Fruit fly (Drosophila melanogaster) whole organism, embryonic: ENCODE measurements around the gene sqh.

Experiments used
- CG1024 ChIP-seq: fragments of 200-800 bp; sonication (Bioruptor generic); IDR thresholded peaks from 2 replicates; pipeline ENCODE4 v1.3.6; 2022; ENCODE audit warnings: missing biosample characterization, missing genetic modification characterization
- CG10321 ChIP-seq: fragments of 200-800 bp; sonication (Bioruptor generic); IDR thresholded peaks from 2 replicates; pipeline ENCODE4 v1.3.6; 2022; ENCODE audit warnings: missing biosample characterization, missing genetic modification characterization
- CG12104 ChIP-seq: fragments of 200-800 bp; sonication (Bioruptor generic); optimal IDR thresholded peaks from 3 replicates; lab custom pipeline; 2016; ENCODE audit warnings: missing biosample characterization, missing genetic modification characterization
- CG12391 ChIP-seq: fragments of 200-800 bp; sonication (Bioruptor generic); optimal IDR thresholded peaks from 3 replicates; lab custom pipeline; 2018; ENCODE audit warnings: missing biosample characterization, mild to moderate bottlenecking, missing genetic modification characterization, moderate library complexity
- CG12769 ChIP-seq: fragments of 200-800 bp; sonication (Bioruptor generic); optimal IDR thresholded peaks from 2 replicates; lab custom pipeline; 2019; ENCODE audit warnings: missing biosample characterization, mild to moderate bottlenecking, missing genetic modification characterization, moderate library complexity
- CG13123 ChIP-seq: fragments of 200-800 bp; sonication (Bioruptor generic); optimal IDR thresholded peaks from 2 replicates; lab custom pipeline; 2016; ENCODE audit warnings: missing biosample characterization, missing genetic modification characterization
- CG14667 ChIP-seq: fragments of 200-800 bp; sonication (Bioruptor generic); IDR thresholded peaks from 2 replicates; pipeline ENCODE4 v1.3.6; 2022; ENCODE audit warnings: missing biosample characterization, missing genetic modification characterization
- CG14965 ChIP-seq: fragments of 200-800 bp; sonication (Bioruptor generic); optimal IDR thresholded peaks from 2 replicates; lab custom pipeline; 2016; ENCODE audit warnings: missing biosample characterization, missing genetic modification characterization, borderline replicate concordance
- CG1602 ChIP-seq: fragments of 200-800 bp; sonication (Bioruptor generic); optimal IDR thresholded peaks from 3 replicates; lab custom pipeline; 2016; ENCODE audit warnings: missing biosample characterization, missing genetic modification characterization
- CG18262 ChIP-seq: fragments of 200-800 bp; optimal IDR thresholded peaks from 3 replicates; lab custom pipeline; 2019; ENCODE audit warnings: missing biosample characterization, mild to moderate bottlenecking, missing genetic modification characterization, moderate library complexity
- CG33557 ChIP-seq: fragments of 200-800 bp; sonication (Bioruptor generic); optimal IDR thresholded peaks from 2 replicates; lab custom pipeline; 2019; ENCODE audit warnings: missing biosample characterization, mild to moderate bottlenecking, missing genetic modification characterization, moderate library complexity
- CG6254 ChIP-seq: fragments of 200-800 bp; sonication (Bioruptor generic); optimal IDR thresholded peaks from 3 replicates; lab custom pipeline; 2017; ENCODE audit warnings: mild to moderate bottlenecking, missing biosample characterization, missing genetic modification reagents, missing genetic modification characterization
- CG6689 ChIP-seq: fragments of 200-800 bp; sonication (Bioruptor generic); IDR thresholded peaks from 2 replicates; pipeline ENCODE4 v1.3.6; 2022; ENCODE audit warnings: missing biosample characterization, missing genetic modification characterization
- CG8281 ChIP-seq: fragments of 200-800 bp; sonication (Bioruptor generic); optimal IDR thresholded peaks from 2 replicates; lab custom pipeline; 2018; ENCODE audit warnings: missing biosample characterization, mild to moderate bottlenecking, missing genetic modification characterization, moderate library complexity
- CG8388 ChIP-seq: fragments of 200-800 bp; sonication (Bioruptor generic); optimal IDR thresholded peaks from 2 replicates; lab custom pipeline; 2019; ENCODE audit warnings: missing biosample characterization, mild to moderate bottlenecking, missing genetic modification characterization, moderate library complexity
- CG9817 ChIP-seq: fragments of 200-800 bp; sonication (Bioruptor generic); optimal IDR thresholded peaks from 2 replicates; lab custom pipeline; 2018; ENCODE audit warnings: missing biosample characterization, mild to moderate bottlenecking, missing genetic modification characterization, moderate library complexity
- CHES-1-like ChIP-seq: fragments of 200-800 bp; sonication (Bioruptor generic); optimal IDR thresholded peaks from 2 replicates; lab custom pipeline; 2016; ENCODE audit warnings: missing biosample characterization, missing genetic modification characterization
- D ChIP-seq, 2 experiments: fragments of 200-800 bp in 1 of 2; fragments of >200 bp in 1 of 2; sonication (Bioruptor generic) in 1 of 2; optimal IDR thresholded peaks; 2 replicates in 1 of 2; 3 replicates in 1 of 2; lab custom pipeline; 2017; ENCODE audit warnings: mild to moderate bottlenecking in 1 of 2, missing biosample characterization in 1 of 2, missing genetic modification characterization in 1 of 2, missing genetic modification reagents in 1 of 2
- Dbx ChIP-seq: fragments of 200-800 bp; sonication (Bioruptor generic); IDR thresholded peaks from 3 replicates; pipeline ENCODE4 v1.3.6; 2022; ENCODE audit warnings: missing biosample characterization, missing genetic modification characterization
- GATAe ChIP-seq: fragments of 200-800 bp; sonication (Bioruptor generic); conservative IDR thresholded peaks from 2 replicates; pipeline ENCODE4 v1.3.6; 2022; ENCODE audit warnings: missing biosample characterization, missing genetic modification characterization
- Hr3 ChIP-seq: fragments of 200-800 bp; sonication (Bioruptor generic); optimal IDR thresholded peaks from 3 replicates; lab custom pipeline; 2016; ENCODE audit warnings: missing biosample characterization, missing genetic modification characterization
- Kr ChIP-seq: fragments of 200-800 bp; sonication (Bioruptor generic); optimal IDR thresholded peaks from 2 replicates; lab custom pipeline; 2017; ENCODE audit warnings: missing biosample characterization, mild to moderate bottlenecking, missing genetic modification characterization
- Lhr ChIP-seq: fragments of 200-800 bp; sonication (Bioruptor generic); optimal IDR thresholded peaks from 3 replicates; lab custom pipeline; 2017; ENCODE audit warnings: mild to moderate bottlenecking, missing biosample characterization, missing genetic modification reagents, missing genetic modification characterization
- Max ChIP-seq: fragments of 200-800 bp; sonication (Bioruptor generic); optimal IDR thresholded peaks from 2 replicates; lab custom pipeline; 2016; ENCODE audit warnings: missing biosample characterization, mild to moderate bottlenecking, missing genetic modification characterization
- NfI ChIP-seq: fragments of 200-800 bp; sonication (Bioruptor generic); optimal IDR thresholded peaks from 3 replicates; lab custom pipeline; 2018; ENCODE audit warnings: missing biosample characterization, mild to moderate bottlenecking, missing genetic modification characterization, moderate library complexity
- Rx ChIP-seq: fragments of 200-800 bp; sonication (Bioruptor generic); IDR thresholded peaks from 2 replicates; pipeline ENCODE4 v1.3.6; 2022; ENCODE audit warnings: missing biosample characterization, missing genetic modification characterization
- TFAM ChIP-seq: fragments of 200-800 bp; sonication (Bioruptor generic); optimal IDR thresholded peaks from 2 replicates; lab custom pipeline; 2017; ENCODE audit warnings: missing biosample characterization, missing genetic modification characterization, inconsistent platforms
- Xrp1 ChIP-seq: fragments of 200-800 bp; sonication (Bioruptor generic); IDR thresholded peaks from 2 replicates; pipeline ENCODE4 v1.3.6; 2022; ENCODE audit warnings: missing biosample characterization, missing genetic modification characterization
- al ChIP-seq: fragments of 200-800 bp; sonication (Bioruptor generic); IDR thresholded peaks from 2 replicates; pipeline ENCODE4 v1.3.6; 2022; ENCODE audit warnings: missing biosample characterization, missing genetic modification characterization
- btn ChIP-seq: fragments of 200-800 bp; sonication (Bioruptor generic); optimal IDR thresholded peaks from 2 replicates; lab custom pipeline; 2016; ENCODE audit warnings: missing biosample characterization, missing genetic modification characterization
- cas ChIP-seq: fragments of 200-800 bp; sonication (Bioruptor generic); IDR thresholded peaks from 2 replicates; pipeline ENCODE4 v1.3.6; 2022; ENCODE audit warnings: missing biosample characterization, missing genetic modification characterization
- chn ChIP-seq: fragments of 200-800 bp; sonication (Bioruptor generic); optimal IDR thresholded peaks from 2 replicates; lab custom pipeline; 2016; ENCODE audit warnings: missing biosample characterization, missing genetic modification characterization
- dysf ChIP-seq: fragments of 200-800 bp; sonication (Bioruptor generic); IDR thresholded peaks from 3 replicates; pipeline ENCODE4 v1.3.6; 2022; ENCODE audit warnings: missing biosample characterization, missing genetic modification characterization
- gce ChIP-seq: fragments of 200-800 bp; sonication (Bioruptor generic); IDR thresholded peaks from 3 replicates; pipeline ENCODE4 v1.3.6; 2022; ENCODE audit warnings: missing biosample characterization, missing genetic modification characterization
- klu ChIP-seq: fragments of 200-800 bp; sonication (Bioruptor generic); IDR thresholded peaks from 2 replicates; pipeline ENCODE4 v1.3.6; 2022; ENCODE audit warnings: missing biosample characterization, missing genetic modification characterization
- kni ChIP-seq: fragments of 200-800 bp; sonication (Bioruptor generic); optimal IDR thresholded peaks from 3 replicates; lab custom pipeline; 2017; ENCODE audit warnings: mild to moderate bottlenecking, missing biosample characterization, missing genetic modification reagents, missing genetic modification characterization
- lilli ChIP-seq: fragments of 200-800 bp; sonication (Bioruptor generic); optimal IDR thresholded peaks from 3 replicates; lab custom pipeline; 2016; ENCODE audit warnings: missing biosample characterization, missing genetic modification characterization
- mirr ChIP-seq: fragments of 200-800 bp; sonication (Bioruptor generic); optimal IDR thresholded peaks from 3 replicates; lab custom pipeline; 2018; ENCODE audit warnings: missing biosample characterization, mild to moderate bottlenecking, missing genetic modification characterization
- otp ChIP-seq: fragments of 200-800 bp; sonication (Bioruptor generic); IDR thresholded peaks from 3 replicates; pipeline ENCODE4, ENCODE4 v1.3.6; 2022; ENCODE audit warnings: missing biosample characterization, missing genetic modification characterization
- pan ChIP-seq, 4 experiments: fragments of >200 bp in 3 of 4; fragments of 200-800 bp in 1 of 4; sonication (Bioruptor generic) in 1 of 4; optimal IDR thresholded peaks in 3 of 4; IDR thresholded peaks in 1 of 4; 2 replicates each; pipeline versions ENCODE4 v1.3.6 to Lab custom; 2017 to 2022; ENCODE audit warnings: missing biosample characterization in 2 of 4, missing genetic modification characterization in 2 of 4, mixed read lengths in 1 of 4
- phol ChIP-seq: fragments of 200-800 bp; sonication (Bioruptor generic); optimal IDR thresholded peaks from 3 replicates; lab custom pipeline; 2018; ENCODE audit warnings: missing biosample characterization, mild to moderate bottlenecking, missing genetic modification characterization, moderate library complexity
- pnt ChIP-seq: fragments of 200-800 bp; sonication (Bioruptor generic); optimal IDR thresholded peaks from 3 replicates; lab custom pipeline; 2016; ENCODE audit warnings: missing biosample characterization, missing genetic modification characterization
- psq ChIP-seq: fragments of 200-800 bp; sonication (Bioruptor generic); optimal IDR thresholded peaks from 2 replicates; lab custom pipeline; 2017; ENCODE audit warnings: missing biosample characterization, missing genetic modification characterization
- ro ChIP-seq: fragments of 200-800 bp; sonication (Bioruptor generic); IDR thresholded peaks from 2 replicates; pipeline ENCODE4 v1.3.6; 2022; ENCODE audit warnings: missing biosample characterization, missing genetic modification characterization
- sens ChIP-seq: fragments of 200-800 bp; sonication (Bioruptor generic); peaks from one replicate; lab custom pipeline; 2016; ENCODE audit warnings: missing biosample characterization, missing genetic modification characterization
- so ChIP-seq: fragments of 200-800 bp; sonication (Bioruptor generic); IDR thresholded peaks from 3 replicates; pipeline ENCODE4 v1.3.6; 2022; ENCODE audit warnings: missing biosample characterization, missing genetic modification characterization
- tap ChIP-seq: fragments of 200-800 bp; optimal IDR thresholded peaks from 3 replicates; lab custom pipeline; 2019; ENCODE audit warnings: missing biosample characterization, mild to moderate bottlenecking, missing genetic modification characterization, moderate library complexity
- tup ChIP-seq: fragments of 200-800 bp; sonication (Bioruptor generic); optimal IDR thresholded peaks from 2 replicates; lab custom pipeline; 2016; ENCODE audit warnings: missing biosample characterization, mild to moderate bottlenecking, missing genetic modification characterization, moderate library complexity
- usp ChIP-seq: fragments of >200 bp; optimal IDR thresholded peaks from 2 replicates; lab custom pipeline; 2017; ENCODE audit warnings: missing biosample characterization, missing genetic modification characterization
- zen ChIP-seq: fragments of 200-800 bp; sonication (Bioruptor generic); optimal IDR thresholded peaks from 3 replicates; lab custom pipeline; 2018; ENCODE audit warnings: missing biosample characterization, mild to moderate bottlenecking, missing genetic modification characterization, moderate library complexity

Gene sqh

dm6 chrX:6263614-6264130 is 38.7 kb upstream of the sqh start (continued):
- TF ChIP-seq Hr3 (GFP tag; lab: Kevin White, UChicago) = peak; percentile 48
- peak; percentile 63 for TF ChIP-seq CG8388
- peak; percentile 68 for TF ChIP-seq NfI
- no peak for TF ChIP-seq CG10321
- no peak for TF ChIP-seq TFAM
- TF ChIP-seq Rx = peak; percentile 28; the same call in 1 of the 2 replicates
- peak; percentile 66 for TF ChIP-seq CG9817 (tag; lab: Kevin White, UChicago)
- TF ChIP-seq tap (tag; lab: Kevin White, UChicago) = peak; percentile 70
- TF ChIP-seq kni (GFP tag; lab: Kevin White, UChicago) = no peak
- TF ChIP-seq pan (optimal IDR thresholded peaks at IDR 0.05; lab: Kevin White, UChicago) = no peak
- TF ChIP-seq pan (GFP tag; optimal IDR thresholded peaks at IDR 0.05 in 1 of 2, IDR thresholded peaks at IDR 0.05 in 1 of 2) = peak in 1 of 2 experiments; percentile 74
- TF ChIP-seq phol (tag; lab: Kevin White, UChicago) = peak; percentile 84
- TF ChIP-seq CG12104 = peak; percentile 52
- TF ChIP-seq usp = no peak
- peak; percentile 3 for TF ChIP-seq Lhr
- TF ChIP-seq tup (GFP tag; lab: Kevin White, UChicago) = peak; percentile 20
- TF ChIP-seq klu (GFP tag; lab: Robert Waterston, UW) = 0 out of 2 replicates have a peak, but pooled peaks have one; percentile 49
- TF ChIP-seq lilli (GFP tag; lab: Kevin White, UChicago) = peak; percentile 75
- TF ChIP-seq CG1024 = no peak
- TF ChIP-seq CG33557 (GFP tag; lab: Kevin White, UChicago) = no peak
- TF ChIP-seq cas (GFP tag; lab: Robert Waterston, UW) = no peak
- peak; percentile 34 for TF ChIP-seq zen (tag; lab: Kevin White, UChicago)
- peak; percentile 54; the same call in 1 of the 2 replicates for TF ChIP-seq al (GFP tag; lab: Robert Waterston, UW)
- TF ChIP-seq ro (GFP tag; lab: Robert Waterston, UW) = no peak
- no peak for TF ChIP-seq CG13123 (GFP tag; lab: Kevin White, UChicago)
- TF ChIP-seq CG12391 (tag; lab: Kevin White, UChicago) = peak; percentile 71
- peak; percentile 49; the same call in 1 of the 3 replicates for TF ChIP-seq gce
- TF ChIP-seq pnt (GFP tag; lab: Kevin White, UChicago) = no peak
- TF ChIP-seq btn (GFP tag; lab: Kevin White, UChicago) = no peak
- TF ChIP-seq Kr = no peak
- peak; percentile 34; the same call in 1 of the 2 replicates for TF ChIP-seq CG14667 (GFP tag; lab: Robert Waterston, UW)
- TF ChIP-seq sens (GFP tag; lab: Kevin White, UChicago) = peak; percentile 91
- TF ChIP-seq psq (GFP tag; lab: Kevin White, UChicago) = no peak
- TF ChIP-seq Dbx (GFP tag; lab: Robert Waterston, UW) = peak; percentile 55
- no peak for TF ChIP-seq GATAe (GFP tag; lab: Robert Waterston, UW)
- TF ChIP-seq chn (GFP tag; lab: Kevin White, UChicago) = peak; percentile 58
- TF ChIP-seq so (GFP tag; lab: Robert Waterston, UW) = peak; percentile 79; the same call in 2 of the 3 replicates
- TF ChIP-seq CG6254 (GFP tag; lab: Kevin White, UChicago) = peak; percentile 62
- peak; percentile 16 for TF ChIP-seq CG1602 (GFP tag; lab: Kevin White, UChicago)
- no peak for TF ChIP-seq CG14965
- no peak for TF ChIP-seq D (optimal IDR thresholded peaks at IDR 0.05; lab: Kevin White, UChicago)
- TF ChIP-seq D (GFP tag; optimal IDR thresholded peaks at IDR 0.05; lab: Kevin White, UChicago) = peak; percentile 74
- TF ChIP-seq CG6689 (GFP tag; lab: Robert Waterston, UW) = peak; percentile 79
- TF ChIP-seq mirr (GFP tag; lab: Kevin White, UChicago) = peak; percentile 84
- peak; percentile 85 for TF ChIP-seq dysf (GFP tag; lab: Robert Waterston, UW)
- peak; percentile 46 for TF ChIP-seq CG8281 (tag; lab: Kevin White, UChicago)
- peak; percentile 81 for TF ChIP-seq CG18262 (tag; lab: Kevin White, UChicago)
- TF ChIP-seq Max = peak; percentile 55
- TF ChIP-seq CG12769 = peak; percentile 76
- TF ChIP-seq otp (GFP tag; lab: Robert Waterston, UW) = no peak
- TF ChIP-seq Xrp1 (GFP tag; lab: Robert Waterston, UW) = peak; percentile 55; the same call in 1 of the 2 replicates
- peak; percentile 13 for TF ChIP-seq CHES-1-like (GFP tag; lab: Kevin White, UChicago)
